Fruit fly (Drosophila melanogaster) whole organism, embryonic: ENCODE data around the gene CG5516.

Source experiments
- Atf-2 ChIP-seq: fragments of 200-800 bp; sonication (Bioruptor generic); optimal IDR thresholded peaks from 2 replicates; lab custom pipeline; 2016; ENCODE audit warnings: missing biosample characterization, missing genetic modification characterization
- Atf6 ChIP-seq: fragments of 200-800 bp; sonication (Bioruptor generic); IDR thresholded peaks from 2 replicates; pipeline ENCODE4 v1.3.6; 2022; ENCODE audit warnings: missing biosample characterization, missing genetic modification characterization
- Blimp-1 ChIP-seq: fragments of 200-800 bp; sonication (Bioruptor generic); optimal IDR thresholded peaks from 3 replicates; lab custom pipeline; 2018; ENCODE audit warnings: missing biosample characterization, missing genetic modification characterization, mild to moderate bottlenecking, moderate library complexity, missing genetic modification reagents
- BtbVII ChIP-seq: fragments of 200-800 bp; sonication (Bioruptor generic); optimal IDR thresholded peaks from 3 replicates; lab custom pipeline; 2017; ENCODE audit warnings: missing biosample characterization, mild to moderate bottlenecking, missing genetic modification characterization
- CG18011 ChIP-seq: fragments of 200-800 bp; sonication (Bioruptor generic); optimal IDR thresholded peaks from 2 replicates; lab custom pipeline; 2017; ENCODE audit warnings: missing biosample characterization, missing genetic modification characterization, mild to moderate bottlenecking, moderate library complexity, missing genotype
- CG6654 ChIP-seq: fragments of 200-800 bp; sonication (Bioruptor generic); optimal IDR thresholded peaks from 2 replicates; lab custom pipeline; 2017; ENCODE audit warnings: missing biosample characterization, mild to moderate bottlenecking, missing genetic modification characterization
- CG6683 ChIP-seq: fragments of 200-800 bp; sonication (Bioruptor generic); optimal IDR thresholded peaks from 2 replicates; lab custom pipeline; 2017; ENCODE audit warnings: missing biosample characterization, mild to moderate bottlenecking, missing genetic modification characterization, missing genetic modification reagents
- HLH3B ChIP-seq: fragments of 200-800 bp; sonication (Bioruptor generic); IDR thresholded peaks from 2 replicates; pipeline ENCODE4 v1.3.6; 2022; ENCODE audit warnings: missing biosample characterization, missing genetic modification characterization
- emc ChIP-seq: fragments of 200-800 bp; sonication (Bioruptor generic); optimal IDR thresholded peaks from 2 replicates; lab custom pipeline; 2016; ENCODE audit warnings: missing biosample characterization, missing genetic modification characterization
- ewg ChIP-seq: fragments of 200-800 bp; sonication (Bioruptor generic); optimal IDR thresholded peaks from 3 replicates; lab custom pipeline; 2017; ENCODE audit warnings: mild to moderate bottlenecking, missing biosample characterization, missing genetic modification reagents, missing genetic modification characterization
- oc ChIP-seq: fragments of 200-800 bp; sonication (Bioruptor generic); optimal IDR thresholded peaks from 2 replicates; lab custom pipeline; 2018; ENCODE audit warnings: missing biosample characterization, mild to moderate bottlenecking, missing genetic modification characterization, moderate library complexity

DNA sequence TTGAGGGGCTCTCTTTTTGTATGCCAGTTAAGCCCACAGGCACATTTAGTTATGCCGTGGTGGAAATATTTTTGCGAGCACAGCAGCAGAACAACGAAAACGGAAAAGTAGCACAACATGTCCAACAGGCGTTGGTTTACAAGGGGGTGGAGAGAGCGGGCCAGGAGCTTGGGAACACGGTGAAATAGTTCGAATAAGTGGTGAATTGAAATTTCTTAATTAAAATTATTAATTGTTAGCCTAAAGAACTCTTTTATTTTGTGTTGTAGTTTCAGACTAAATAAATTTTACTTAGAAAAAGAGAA is 43.5 kb upstream of the CG5516 start:
- TF ChIP-seq oc (no peak), Atf6 (GFP tag; lab: Robert Waterston, UW) (no peak), Atf-2 (no peak), emc (GFP tag; lab: Kevin White, UChicago) (no peak), CG18011 (no peak), HLH3B (GFP tag; lab: Robert Waterston, UW) (no peak), CG6683 (GFP tag; lab: Kevin White, UChicago) (no peak), Blimp-1 (GFP tag; lab: Kevin White, UChicago) (no peak), ewg (GFP tag; lab: Kevin White, UChicago) (no peak), CG6654 (GFP tag; lab: Kevin White, UChicago) (no peak), BtbVII (no peak)
